Worm (Caenorhabditis elegans) whole organism, midembryonic: ENCODE results near the gene srw-8.

Experiments used
- T22C8.4 ChIP-seq: fragments of 200-800 bp; sonication (Bioruptor generic); IDR thresholded peaks from 2 replicates; pipeline ENCODE4 v1.3.6; 2022; ENCODE audit warnings: missing genetic modification characterization, missing compliant biosample characterization
- cog-1 ChIP-seq: sonication (generic microtip); optimal IDR thresholded peaks from 2 replicates; lab custom pipeline; 2016; ENCODE audit warnings: missing genetic modification characterization, missing compliant biosample characterization
- flt-1 ChIP-seq: fragments of 200-800 bp; sonication (Bioruptor generic); IDR thresholded peaks from 2 replicates; pipeline ENCODE4 v1.3.6; 2022; ENCODE audit warnings: missing genetic modification characterization, missing compliant biosample characterization
- klf-2 ChIP-seq: fragments of 200-800 bp; sonication (Bioruptor generic); conservative IDR thresholded peaks from 2 replicates; pipeline ENCODE4 v1.3.6; 2022; ENCODE audit warnings: missing genetic modification reagents, missing genetic modification characterization, missing compliant biosample characterization
- med-1 ChIP-seq: sonication (generic microtip); optimal IDR thresholded peaks from 2 replicates; lab custom pipeline; 2017; ENCODE audit warnings: missing genetic modification characterization, mild to moderate bottlenecking, missing compliant biosample characterization, antibody characterized with exemption, missing genetic modification reagents; ENCODE audit not compliant: insufficient read depth
- ref-1 ChIP-seq: fragments of 200-800 bp; sonication (Bioruptor generic); conservative IDR thresholded peaks from 2 replicates; pipeline ENCODE4 v1.3.6; 2022; ENCODE audit warnings: missing genetic modification reagents, missing genetic modification characterization, missing compliant biosample characterization
- tab-1 ChIP-seq: fragments of 200-800 bp; sonication (Bioruptor generic); IDR thresholded peaks from 2 replicates; pipeline ENCODE4 v1.3.6; 2022; ENCODE audit warnings: missing genetic modification characterization, missing compliant biosample characterization
- ztf-23 ChIP-seq: fragments of 200-800 bp; sonication (Bioruptor generic); IDR thresholded peaks from 2 replicates; pipeline ENCODE4 v1.3.6; 2022; ENCODE audit warnings: missing genetic modification reagents, missing genetic modification characterization, missing compliant biosample characterization
- ztf-29 ChIP-seq: fragments of 200-800 bp; sonication (Bioruptor generic); IDR thresholded peaks from 2 replicates; pipeline ENCODE4 v1.3.6; 2022; ENCODE audit warnings: missing genetic modification reagents, missing genetic modification characterization, missing compliant biosample characterization

Gene srw-8

ce11 chrV:3054254-3054653 lies 20.1 kb upstream of the srw-8 start, which contains the start of gene C50H11.8:
Gene C50H11.8, plus strand, starts transcription at chrV:3054554.
- TF ChIP-seq cog-1 (no peak), ztf-23 (GFP tag; lab: Robert Waterston, UW) (no peak), ztf-29 (GFP tag; lab: Robert Waterston, UW) (no peak), flt-1 (GFP tag; lab: Robert Waterston, UW) (no peak), tab-1 (GFP tag; lab: Robert Waterston, UW) (no peak), klf-2 (GFP tag; lab: Robert Waterston, UW) (no peak), ref-1 (no peak), med-1 (GFP tag; lab: Kevin White, UChicago) (no peak), T22C8.4 (GFP tag; lab: Robert Waterston, UW) (no peak)

- TF ChIP-seq flt-1 (GFP tag; lab: Robert Waterston, UW), result no peak
- no peak for TF ChIP-seq cog-1
Observed at ce11 chrV:3046364-3046763, 12.2 kb upstream of the srw-8 start.

ce11 chrV:3044837-3045236 lies 10.7 kb upstream of the srw-8 start, which contains the start of gene F59D6.1:
Gene F59D6.1, plus strand, starts transcription at chrV:3045137.
- TF ChIP-seq ztf-29 (GFP tag; lab: Robert Waterston, UW), result no peak
- no peak for TF ChIP-seq ref-1

ce11 chrV:3040930-3041329 lies 6.8 kb upstream of the srw-8 start:
- TF ChIP-seq ztf-23 (GFP tag; lab: Robert Waterston, UW), result no peak
- TF ChIP-seq T22C8.4 (GFP tag; lab: Robert Waterston, UW), result no peak
- no peak for TF ChIP-seq ztf-29 (GFP tag; lab: Robert Waterston, UW)
- no peak for TF ChIP-seq ref-1
- TF ChIP-seq flt-1 (GFP tag; lab: Robert Waterston, UW), result no peak
- TF ChIP-seq med-1 (GFP tag; lab: Kevin White, UChicago), result no peak
- TF ChIP-seq tab-1 (GFP tag; lab: Robert Waterston, UW), result no peak
- TF ChIP-seq cog-1, result no peak
- TF ChIP-seq klf-2 (GFP tag; lab: Robert Waterston, UW), result no peak

ce11 chrV:3039282-3039681 lies 5.1 kb upstream of the srw-8 start, which contains the start of gene chpf-2:
Gene chpf-2, minus strand, starts transcription at chrV:3039382.
- TF ChIP-seq ref-1 (no peak), ztf-23 (GFP tag; lab: Robert Waterston, UW) (no peak), med-1 (GFP tag; lab: Kevin White, UChicago) (no peak), cog-1 (no peak), tab-1 (GFP tag; lab: Robert Waterston, UW) (no peak), T22C8.4 (GFP tag; lab: Robert Waterston, UW) (no peak), klf-2 (GFP tag; lab: Robert Waterston, UW) (no peak), ztf-29 (GFP tag; lab: Robert Waterston, UW) (no peak), flt-1 (GFP tag; lab: Robert Waterston, UW) (no peak)

ce11 chrV:3038058-3038457 lies 3.9 kb upstream of the srw-8 start:
- TF ChIP-seq ztf-23 (GFP tag; lab: Robert Waterston, UW) (no peak), cog-1 (no peak), med-1 (GFP tag; lab: Kevin White, UChicago) (no peak), T22C8.4 (GFP tag; lab: Robert Waterston, UW) (no peak), flt-1 (GFP tag; lab: Robert Waterston, UW) (no peak), ztf-29 (GFP tag; lab: Robert Waterston, UW) (no peak), ref-1 (no peak), tab-1 (GFP tag; lab: Robert Waterston, UW) (no peak), klf-2 (GFP tag; lab: Robert Waterston, UW) (no peak)

- no peak for TF ChIP-seq tab-1 (GFP tag; lab: Robert Waterston, UW)
- TF ChIP-seq flt-1 (GFP tag; lab: Robert Waterston, UW), result no peak
- no peak for TF ChIP-seq ref-1
- no peak for TF ChIP-seq ztf-29 (GFP tag; lab: Robert Waterston, UW)
- TF ChIP-seq ztf-23 (GFP tag; lab: Robert Waterston, UW), result no peak
- TF ChIP-seq med-1 (GFP tag; lab: Kevin White, UChicago), result no peak
- no peak for TF ChIP-seq cog-1
- TF ChIP-seq klf-2 (GFP tag; lab: Robert Waterston, UW), result no peak
Observed at ce11 chrV:3032343-3032742, 1.8 kb downstream of the srw-8 start, which contains the start of gene irld-38. Gene irld-38, minus strand, starts transcription at chrV:3032443.

ce11 chrV:3028205-3028604 lies 5.9 kb downstream of the srw-8 start, which contains the start of gene asp-7:
Gene asp-7, plus strand, starts transcription at chrV:3028285.
- TF ChIP-seq tab-1 (GFP tag; lab: Robert Waterston, UW) (no peak), klf-2 (GFP tag; lab: Robert Waterston, UW) (no peak), ztf-23 (GFP tag; lab: Robert Waterston, UW) (no peak), flt-1 (GFP tag; lab: Robert Waterston, UW) (no peak), ztf-29 (GFP tag; lab: Robert Waterston, UW) (no peak), med-1 (GFP tag; lab: Kevin White, UChicago) (no peak), T22C8.4 (GFP tag; lab: Robert Waterston, UW) (no peak), cog-1 (no peak), ref-1 (no peak)

ce11 chrV:3024274-3024673 lies 9.9 kb downstream of the srw-8 start, which contains the start of gene asp-8:
Gene asp-8, plus strand, starts transcription at chrV:3024549.
- TF ChIP-seq T22C8.4 (GFP tag; lab: Robert Waterston, UW) (no peak), ztf-29 (GFP tag; lab: Robert Waterston, UW) (no peak), flt-1 (GFP tag; lab: Robert Waterston, UW) (no peak), cog-1 (no peak), tab-1 (GFP tag; lab: Robert Waterston, UW) (no peak), med-1 (GFP tag; lab: Kevin White, UChicago) (no peak), ztf-23 (GFP tag; lab: Robert Waterston, UW) (no peak), ref-1 (no peak), klf-2 (GFP tag; lab: Robert Waterston, UW) (no peak)

ce11 chrV:3021306-3021705 lies 12.8 kb downstream of the srw-8 start, which contains the start of gene irld-12:
Gene irld-12, minus strand, starts transcription at chrV:3021406.
- no peak for TF ChIP-seq klf-2 (GFP tag; lab: Robert Waterston, UW)
- TF ChIP-seq ref-1, result no peak
